Worm (Caenorhabditis elegans) whole organism, L1 larva: Measurements from ENCODE around the gene pqn-71.

ENCODE experiments used
- C34B4.2 ChIP-seq: sonication (generic microtip); optimal IDR thresholded peaks from 2 replicates; lab custom pipeline; 2017; ENCODE audit warnings: mild to moderate bottlenecking, missing genetic modification characterization, missing compliant biosample characterization
- F16B12.6 ChIP-seq: fragments of 150-350 bp; optimal IDR thresholded peaks from 2 replicates; lab custom pipeline; 2014; ENCODE audit warnings: missing biosample characterization, missing genetic modification characterization
- ceh-8 ChIP-seq: fragments of 200-800 bp; sonication (Bioruptor generic); optimal IDR thresholded peaks from 2 replicates; lab custom pipeline; 2018; ENCODE audit warnings: mild to moderate bottlenecking, missing genetic modification characterization, moderate library complexity, missing compliant biosample characterization
- ces-1 ChIP-seq: fragments of 150-350 bp; optimal IDR thresholded peaks from 2 replicates; lab custom pipeline; 2014; ENCODE audit warnings: missing biosample characterization, missing genetic modification reagents, missing genetic modification characterization
- efl-1 ChIP-seq, 4 experiments: fragments of 150-350 bp; optimal IDR thresholded peaks in 3 of 4; peaks in 1 of 4; 1 replicate in 1 of 4; 2 replicates in 3 of 4; lab custom pipeline; 2014; ENCODE audit warnings: missing biosample characterization in 2 of 4, missing genetic modification characterization in 2 of 4, missing genetic modification reagents in 2 of 4
- efl-3 ChIP-seq: fragments of 200-800 bp; sonication (Bioruptor generic); optimal IDR thresholded peaks from 2 replicates; lab custom pipeline; 2018; ENCODE audit warnings: mild to moderate bottlenecking, missing genetic modification characterization, missing compliant biosample characterization
- elt-2 ChIP-seq: sonication (generic microtip); optimal IDR thresholded peaks from 2 replicates; lab custom pipeline; 2016; ENCODE audit warnings: missing genetic modification characterization, mild to moderate bottlenecking, inconsistent platforms, missing compliant biosample characterization, missing genetic modification reagents
- ets-5 ChIP-seq: fragments of 200-800 bp; sonication (Bioruptor generic); IDR thresholded peaks from 2 replicates; pipeline ENCODE4 v1.3.6; 2022; ENCODE audit warnings: missing genetic modification characterization, missing compliant biosample characterization
- hlh-17 ChIP-seq: fragments of 200-800 bp; sonication (Bioruptor generic); optimal IDR thresholded peaks from 2 replicates; lab custom pipeline; 2018; ENCODE audit warnings: missing genetic modification characterization, mild to moderate bottlenecking, missing compliant biosample characterization, moderate library complexity, borderline replicate concordance
- lin-13 ChIP-seq: fragments of 150-350 bp; optimal IDR thresholded peaks from 2 replicates; lab custom pipeline; 2014; ENCODE audit warnings: missing biosample characterization, missing genetic modification reagents, missing genetic modification characterization
- lin-35 ChIP-seq, 2 experiments: fragments of 150-350 bp; optimal IDR thresholded peaks; 2 replicates each; lab custom pipeline; 2014; ENCODE audit warnings: missing biosample characterization in 2 of 2, missing genetic modification characterization in 2 of 2, missing genetic modification reagents in 2 of 2
- lir-3 ChIP-seq: sonication (generic microtip); optimal IDR thresholded peaks from 2 replicates; lab custom pipeline; 2016; ENCODE audit warnings: mild to moderate bottlenecking, missing genetic modification characterization, moderate library complexity, missing compliant biosample characterization; ENCODE audit not compliant: poor library complexity
- lsy-2 ChIP-seq, 2 experiments: fragments of 150-350 bp; optimal IDR thresholded peaks; 2 replicates each; lab custom pipeline; 2014; ENCODE audit warnings: missing biosample characterization in 2 of 2, missing genetic modification characterization in 2 of 2
- mef-2 ChIP-seq: fragments of 150-350 bp; optimal IDR thresholded peaks from 2 replicates; lab custom pipeline; 2014; ENCODE audit warnings: missing biosample characterization, missing genetic modification characterization
- mep-1 ChIP-seq: fragments of 150-350 bp; optimal IDR thresholded peaks from 2 replicates; lab custom pipeline; 2014; ENCODE audit warnings: missing biosample characterization, missing genetic modification characterization
- nhr-11 ChIP-seq: fragments of 150-350 bp; optimal IDR thresholded peaks from 2 replicates; lab custom pipeline; 2014; ENCODE audit warnings: missing biosample characterization, missing genetic modification characterization
- nhr-19 ChIP-seq: fragments of 200-800 bp; sonication (Bioruptor generic); conservative IDR thresholded peaks from 2 replicates; pipeline ENCODE4 v1.3.6; 2022; ENCODE audit warnings: missing genetic modification characterization, missing compliant biosample characterization
- nhr-237 ChIP-seq: fragments of 150-350 bp; optimal IDR thresholded peaks from 2 replicates; lab custom pipeline; 2014; ENCODE audit warnings: missing biosample characterization, missing genetic modification characterization
- nhr-71 ChIP-seq: sonication (generic microtip); optimal IDR thresholded peaks from 2 replicates; lab custom pipeline; 2016; ENCODE audit warnings: mild to moderate bottlenecking, missing genetic modification characterization, moderate library complexity, missing compliant biosample characterization
- nhr-77 ChIP-seq: fragments of 150-350 bp; optimal IDR thresholded peaks from 2 replicates; lab custom pipeline; 2014; ENCODE audit warnings: missing biosample characterization, missing genetic modification characterization
- nhr-84 ChIP-seq: sonication (generic microtip); optimal IDR thresholded peaks from 2 replicates; lab custom pipeline; 2017; ENCODE audit warnings: missing biosample characterization, missing genetic modification characterization
- pag-3 ChIP-seq: sonication (generic microtip); optimal IDR thresholded peaks from 2 replicates; lab custom pipeline; 2017; ENCODE audit warnings: missing genetic modification characterization, mild to moderate bottlenecking, missing compliant biosample characterization, antibody characterized with exemption, borderline replicate concordance; ENCODE audit not compliant: insufficient read depth
- pax-3 ChIP-seq: fragments of 200-800 bp; sonication (Bioruptor generic); optimal IDR thresholded peaks from 2 replicates; lab custom pipeline; 2018; ENCODE audit warnings: mild to moderate bottlenecking, missing genetic modification characterization, moderate library complexity, missing compliant biosample characterization
- pqm-1 ChIP-seq: sonication (generic microtip); optimal IDR thresholded peaks from 3 replicates; lab custom pipeline; 2017; ENCODE audit warnings: missing biosample characterization, missing genetic modification characterization
- skn-1 ChIP-seq: fragments of 150-350 bp; optimal IDR thresholded peaks from 2 replicates; lab custom pipeline; 2014; ENCODE audit warnings: missing biosample characterization, missing genetic modification characterization
- snu-23 ChIP-seq: sonication (generic microtip); optimal IDR thresholded peaks from 2 replicates; lab custom pipeline; 2016; ENCODE audit warnings: missing genetic modification characterization, missing compliant biosample characterization
- sup-37 ChIP-seq: fragments of 200-800 bp; sonication (Bioruptor generic); optimal IDR thresholded peaks from 2 replicates; lab custom pipeline; 2018; ENCODE audit warnings: mild to moderate bottlenecking, missing genetic modification characterization, missing compliant biosample characterization
- swsn-7 ChIP-seq: sonication (generic microtip); optimal IDR thresholded peaks from 2 replicates; lab custom pipeline; 2016; ENCODE audit warnings: missing genetic modification characterization, missing compliant biosample characterization
- tbx-2 ChIP-seq: sonication (generic microtip); optimal IDR thresholded peaks from 2 replicates; lab custom pipeline; 2016; ENCODE audit warnings: missing genetic modification characterization, missing compliant biosample characterization
- unc-130 ChIP-seq: fragments of 150-350 bp; optimal IDR thresholded peaks from 2 replicates; lab custom pipeline; 2017; ENCODE audit warnings: missing biosample characterization, missing genetic modification characterization, inconsistent platforms
- unc-30 ChIP-seq: sonication (generic microtip); optimal IDR thresholded peaks from 2 replicates; lab custom pipeline; 2017; ENCODE audit warnings: missing biosample characterization, missing genetic modification characterization
- ztf-11 ChIP-seq, 2 experiments: sonication (generic microtip); optimal IDR thresholded peaks; 2 replicates each; lab custom pipeline; 2016 to 2017; ENCODE audit warnings: missing genetic modification characterization in 2 of 2, missing biosample characterization in 1 of 2, missing compliant biosample characterization in 1 of 2
- ztf-4 ChIP-seq: fragments of 150-350 bp; optimal IDR thresholded peaks from 2 replicates; lab custom pipeline; 2014; ENCODE audit warnings: missing biosample characterization, missing genetic modification characterization

Gene pqn-71

DNA sequence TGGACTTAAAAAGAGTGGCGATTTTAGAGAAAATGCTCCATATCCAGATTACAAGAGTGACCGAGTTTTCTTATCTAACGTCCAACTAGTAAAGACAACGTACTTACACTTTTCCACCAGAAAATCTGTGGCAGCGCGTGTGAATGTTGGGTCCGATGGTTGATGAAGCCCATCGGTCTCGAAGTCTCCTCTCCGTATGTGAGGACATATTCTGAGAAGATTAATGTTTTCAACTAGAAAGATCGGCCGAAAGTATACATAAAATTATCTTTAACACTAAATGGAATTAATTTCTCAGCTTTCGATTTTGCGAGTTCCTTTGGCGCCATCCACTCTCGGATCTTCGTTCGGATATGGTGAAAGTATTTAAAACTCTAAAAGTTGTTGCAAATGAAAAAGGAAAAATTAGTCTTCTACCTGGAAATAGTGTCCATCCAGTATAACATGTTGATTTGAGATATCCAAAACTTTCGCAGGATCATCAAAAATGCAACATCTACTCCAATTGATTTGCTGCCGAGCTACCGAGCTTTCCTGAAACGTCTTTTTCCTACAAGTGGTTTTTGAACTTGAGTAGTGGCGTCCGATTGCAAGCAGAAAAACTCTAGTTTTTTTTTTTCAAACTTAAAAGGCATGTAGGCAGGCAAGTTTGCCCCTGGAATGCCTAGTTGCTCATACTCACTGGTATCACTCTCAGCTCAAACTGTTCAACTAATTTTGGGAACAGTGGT lies 34.0 kb upstream of the pqn-71 start:
- peak; percentile 51 for TF ChIP-seq pax-3 (tag; lab: Kevin White, UChicago)
- TF ChIP-seq nhr-19 (GFP tag; lab: Robert Waterston, UW) = no peak
- TF ChIP-seq pqm-1 (tag; lab: Kevin White, UChicago) = peak; percentile 23
- no peak for TF ChIP-seq efl-1 (optimal IDR thresholded peaks at IDR 0.05; lab: Kevin White, UChicago)
- peak in 1 of 2 experiments; percentile 81 for TF ChIP-seq efl-1 (GFP tag; optimal IDR thresholded peaks at IDR 0.05 in 1 of 2; lab: Kevin White, UChicago)

DNA sequence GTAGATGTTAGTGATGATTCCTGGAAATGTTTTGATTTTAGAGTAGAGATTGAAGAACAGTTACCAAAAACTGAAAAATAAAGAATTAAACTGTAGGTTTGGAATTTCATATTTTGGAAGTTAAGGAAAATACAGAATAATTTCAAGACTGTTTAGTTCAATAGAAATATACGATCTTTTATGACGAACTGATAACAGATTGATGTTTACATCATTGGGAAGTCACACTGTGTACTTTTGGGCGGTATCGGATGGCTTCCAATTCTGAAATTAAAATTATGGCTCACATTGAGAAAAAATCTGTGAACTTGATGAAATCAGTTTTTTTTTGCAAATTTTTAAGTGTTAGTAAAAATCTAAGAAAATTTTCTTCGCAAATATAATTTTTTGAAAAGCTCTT lies 33.0 kb upstream of the pqn-71 start, which contains the start of gene T26H5.8:
T26H5.8 (minus strand) TSS at position 270 of the 400 bp plus-strand sequence.
- TF ChIP-seq efl-3 (GFP tag; lab: Kevin White, UChicago) (no peak), ztf-4 (tag; lab: Kevin White, UChicago) (no peak), skn-1 (tag; lab: Kevin White, UChicago) (no peak), unc-30 (tag; lab: Kevin White, UChicago) (no peak), C34B4.2 (tag; lab: Kevin White, UChicago) (no peak), mep-1 (no peak), lir-3 (tag; lab: Kevin White, UChicago) (no peak), lsy-2 (tag; optimal IDR thresholded peaks at IDR 0.05; lab: Kevin White, UChicago) (no peak), efl-1 (optimal IDR thresholded peaks at IDR 0.05; lab: Kevin White, UChicago) (no peak), efl-1 (GFP tag; optimal IDR thresholded peaks at IDR 0.05 in 1 of 2; lab: Kevin White, UChicago) (peak in 1 of 2 experiments; percentile 4), pag-3 (tag; lab: Kevin White, UChicago) (no peak), lin-13 (GFP tag; lab: Kevin White, UChicago) (no peak), elt-2 (tag; lab: Kevin White, UChicago) (peak; percentile 41), unc-130 (tag; lab: Kevin White, UChicago) (no peak), tbx-2 (no peak), swsn-7 (no peak), pqm-1 (tag; lab: Kevin White, UChicago) (peak; percentile 46), nhr-71 (tag; lab: Kevin White, UChicago) (no peak), mef-2 (tag; lab: Kevin White, UChicago) (no peak), lin-35 (GFP tag; optimal IDR thresholded peaks at IDR 0.05; lab: Kevin White, UChicago) (peak in 1 of 2 experiments; percentile 25)
- TF ChIP-seq, all 84 proteins: peak for 4

- no peak for TF ChIP-seq unc-30 (tag; lab: Kevin White, UChicago)
- no peak for TF ChIP-seq hlh-17
- peak; percentile 36 for TF ChIP-seq elt-2 (tag; lab: Kevin White, UChicago)
These were observed 30.8 kb upstream of the pqn-71 start for ce11 chrV:15434647-15435046.

DNA sequence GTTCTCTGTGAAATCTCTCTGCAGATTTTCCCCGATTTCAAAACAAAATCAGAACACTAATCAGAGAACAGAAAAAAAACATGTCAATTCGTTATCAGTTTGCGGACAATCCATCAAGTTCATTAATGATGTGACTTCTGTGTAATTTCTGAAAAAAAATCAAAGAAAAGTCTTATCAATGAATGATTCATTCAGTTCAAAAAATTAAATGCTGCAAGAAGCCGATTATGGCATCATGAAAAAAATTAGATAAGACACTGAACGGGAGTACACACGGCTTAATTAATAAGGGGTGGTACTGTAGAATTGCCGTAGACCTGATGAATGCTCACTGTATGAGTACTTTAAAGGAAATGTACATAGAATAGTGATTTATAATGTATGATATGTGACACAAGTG lies 29.3 kb upstream of the pqn-71 start:
- peak; percentile 61 for TF ChIP-seq elt-2 (tag; lab: Kevin White, UChicago)
- no peak for TF ChIP-seq nhr-237 (tag; lab: Kevin White, UChicago)

DNA sequence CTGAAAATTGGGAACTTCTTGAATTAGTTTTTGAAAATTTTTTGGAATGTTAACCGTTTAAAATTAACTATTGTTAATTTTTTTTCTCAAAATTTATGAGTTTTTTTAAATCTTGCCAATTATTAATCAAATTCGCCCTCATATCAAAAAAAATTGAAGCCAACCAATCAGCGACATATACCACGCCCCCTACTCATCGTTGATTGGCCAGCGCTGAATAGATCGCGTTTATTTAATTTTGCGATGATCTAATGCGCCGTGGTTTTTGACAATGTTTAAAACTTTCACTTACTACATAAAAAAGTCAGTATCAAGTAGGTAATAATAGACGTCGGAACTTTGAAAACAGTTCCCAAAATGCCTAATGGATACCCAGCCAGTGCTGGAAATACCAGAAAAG lies 23.1 kb upstream of the pqn-71 start:
- TF ChIP-seq nhr-11 (tag; lab: Kevin White, UChicago) = no peak
- TF ChIP-seq ets-5 (GFP tag; lab: Robert Waterston, UW) = no peak
- TF ChIP-seq pax-3 (tag; lab: Kevin White, UChicago) = no peak
- TF ChIP-seq C34B4.2 (tag; lab: Kevin White, UChicago) = no peak
- no peak for TF ChIP-seq ces-1
- TF ChIP-seq sup-37 (GFP tag; lab: Kevin White, UChicago) = no peak
- TF ChIP-seq efl-1 (optimal IDR thresholded peaks at IDR 0.05; lab: Kevin White, UChicago) = no peak
- TF ChIP-seq efl-1 (GFP tag; optimal IDR thresholded peaks at IDR 0.05 in 1 of 2; lab: Kevin White, UChicago) = no peak
- no peak for TF ChIP-seq nhr-19 (GFP tag; lab: Robert Waterston, UW)
- TF ChIP-seq nhr-77 = no peak
- no peak for TF ChIP-seq nhr-84 (tag; lab: Kevin White, UChicago)
- no peak for TF ChIP-seq swsn-7
- TF ChIP-seq hlh-17 = no peak
- TF ChIP-seq F16B12.6 (tag; lab: Kevin White, UChicago) = no peak
- TF ChIP-seq ceh-8 (GFP tag; lab: Kevin White, UChicago) = no peak
- TF ChIP-seq pag-3 (tag; lab: Kevin White, UChicago) = no peak
- TF ChIP-seq snu-23 = no peak
- no peak for TF ChIP-seq ztf-11 (tag; optimal IDR thresholded peaks at IDR 0.05; lab: Kevin White, UChicago)
